Fruit fly (Drosophila melanogaster) whole organism, prepupa: Measurements from ENCODE around the gene CG1105.

Experiments
- CG4318 ChIP-seq: fragments of 200-800 bp; sonication (Bioruptor generic); optimal IDR thresholded peaks from 3 replicates; lab custom pipeline; 2017; ENCODE audit warnings: missing biosample characterization, mild to moderate bottlenecking, missing genetic modification characterization
- CG8319 ChIP-seq: fragments of 200-800 bp; sonication (Bioruptor generic); optimal IDR thresholded peaks from 3 replicates; lab custom pipeline; 2016; ENCODE audit warnings: missing biosample characterization, missing genetic modification characterization
- Ets96B ChIP-seq: fragments of 200-800 bp; optimal IDR thresholded peaks from 2 replicates; lab custom pipeline; 2019; ENCODE audit warnings: missing biosample characterization, mild to moderate bottlenecking, missing genetic modification characterization, moderate library complexity
- OdsH ChIP-seq: fragments of 200-800 bp; sonication (Bioruptor generic); optimal IDR thresholded peaks from 3 replicates; lab custom pipeline; 2016; ENCODE audit warnings: missing biosample characterization, missing genetic modification characterization
- dac ChIP-seq: fragments of 200-800 bp; sonication (Bioruptor generic); optimal IDR thresholded peaks from 2 replicates; lab custom pipeline; 2017; ENCODE audit warnings: missing biosample characterization, mild to moderate bottlenecking, missing genetic modification characterization
- esn ChIP-seq: fragments of 200-800 bp; sonication (Bioruptor generic); optimal IDR thresholded peaks from 2 replicates; lab custom pipeline; 2016; ENCODE audit warnings: missing biosample characterization, mild to moderate bottlenecking, missing genetic modification characterization, moderate library complexity
- lz ChIP-seq: fragments of 200-800 bp; sonication (Bioruptor generic); optimal IDR thresholded peaks from 3 replicates; lab custom pipeline; 2016; ENCODE audit warnings: missing biosample characterization, missing genetic modification characterization

- TF ChIP-seq esn (GFP tag; lab: Kevin White, UChicago) (no peak), dac (GFP tag; lab: Kevin White, UChicago) (no peak), CG8319 (GFP tag; lab: Kevin White, UChicago) (no peak), OdsH (GFP tag; lab: Kevin White, UChicago) (no peak), lz (GFP tag; lab: Kevin White, UChicago) (no peak), CG4318 (GFP tag; lab: Kevin White, UChicago) (no peak), Ets96B (no peak)
These were observed 8.9 kb downstream of the CG1105 start for dm6 chr3R:7058017-7058416.
